Fruit fly (Drosophila melanogaster) Kc167 (cell line): ENCODE data around the gene Ir94h.

ENCODE experiments used
- Myc ChIP-seq: fragments of >200 bp; optimal IDR thresholded peaks from 2 replicates; lab custom pipeline; 2017; ENCODE audit warnings: missing external identifiers
- Sin3A ChIP-seq: fragments of >200 bp; optimal IDR thresholded peaks from 2 replicates; lab custom pipeline; 2018; ENCODE audit warnings: missing external identifiers
- h ChIP-seq: fragments of >200 bp; optimal IDR thresholded peaks from 3 replicates; lab custom pipeline; 2018; ENCODE audit warnings: missing external identifiers
- insv ChIP-seq: fragments of >200 bp; optimal IDR thresholded peaks from 3 replicates; lab custom pipeline; 2018; ENCODE audit warnings: missing external identifiers
- psq ChIP-seq: fragments of >200 bp; optimal IDR thresholded peaks from 2 replicates; lab custom pipeline; 2017; ENCODE audit warnings: missing external identifiers
- ttk ChIP-seq: sonication (Bioruptor generic); optimal IDR thresholded peaks from 2 replicates; lab custom pipeline; 2017; ENCODE audit warnings: missing external identifiers

Ir94h gene

DNA sequence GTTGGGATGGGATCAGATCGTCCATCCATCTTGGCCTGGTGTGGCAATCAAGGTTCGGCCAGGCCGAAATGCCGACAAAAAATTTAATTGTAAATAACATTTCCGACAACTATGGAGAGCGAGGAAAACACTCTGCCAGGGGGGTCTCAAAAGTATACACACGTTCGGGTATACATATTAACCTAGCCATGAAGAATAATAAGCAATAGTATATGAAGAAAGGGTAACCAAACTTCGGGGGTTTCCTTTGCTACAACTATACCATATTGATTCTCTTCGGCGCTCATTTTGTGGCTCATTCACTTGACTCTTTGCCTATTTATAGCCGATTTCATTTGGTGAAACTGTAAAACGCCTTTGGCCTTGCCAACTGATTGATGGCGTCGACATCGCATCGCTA lies 9.9 kb downstream of the Ir94h start:
- TF ChIP-seq psq (lab: Kevin White, UChicago), result no peak
- TF ChIP-seq h, result no peak
- no peak for TF ChIP-seq insv (lab: Kevin White, UChicago)
- TF ChIP-seq Myc (lab: Kevin White, UChicago), result no peak
- no peak for TF ChIP-seq ttk (lab: Kevin White, UChicago)
- no peak for TF ChIP-seq Sin3A (lab: Kevin White, UChicago)

DNA sequence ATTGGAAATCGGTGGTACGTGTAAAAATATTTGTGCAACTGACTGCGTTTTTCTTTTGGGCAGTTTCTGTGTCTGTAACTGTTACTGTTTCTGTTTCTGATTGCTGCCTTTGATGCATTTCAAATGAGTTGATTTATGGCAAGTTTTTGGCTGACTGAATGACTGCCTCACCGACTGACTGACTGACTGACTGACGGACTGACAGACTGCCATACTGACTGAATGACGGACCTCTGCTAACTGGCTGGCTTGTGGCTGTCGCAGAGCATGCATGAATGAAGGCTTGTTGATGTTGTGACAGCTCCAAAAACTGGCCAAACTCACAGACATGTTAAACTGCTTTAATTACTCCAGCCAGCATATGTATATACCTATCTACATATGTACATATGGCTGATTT lies 16.2 kb downstream of the Ir94h start:
- TF ChIP-seq Myc (lab: Kevin White, UChicago), result no peak
- no peak for TF ChIP-seq psq (lab: Kevin White, UChicago)
- TF ChIP-seq h, result no peak
- no peak for TF ChIP-seq ttk (lab: Kevin White, UChicago)
- no peak for TF ChIP-seq insv (lab: Kevin White, UChicago)
- TF ChIP-seq Sin3A (lab: Kevin White, UChicago), result no peak

DNA sequence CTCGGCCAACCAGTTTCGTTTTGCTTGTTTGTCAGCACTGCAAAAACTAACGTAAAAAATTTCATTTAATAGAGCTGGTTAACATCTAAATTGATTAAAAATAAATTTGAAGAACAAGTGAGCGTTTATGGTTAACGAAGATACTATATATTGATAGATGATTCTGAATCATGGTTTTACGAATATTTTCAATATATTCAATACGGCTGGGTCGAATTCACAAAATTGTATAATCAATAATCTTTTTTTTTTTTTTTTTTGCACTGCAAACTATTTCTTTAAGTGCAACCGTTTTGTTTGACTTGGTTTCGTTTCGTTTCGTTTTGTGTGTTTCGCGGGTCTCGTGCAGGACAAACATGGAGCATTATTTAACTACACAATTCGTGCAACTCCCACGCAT lies 17.5 kb downstream of the Ir94h start:
- TF ChIP-seq psq (lab: Kevin White, UChicago) (no peak), h (no peak), Sin3A (lab: Kevin White, UChicago) (no peak), insv (lab: Kevin White, UChicago) (no peak), ttk (lab: Kevin White, UChicago) (no peak), Myc (lab: Kevin White, UChicago) (no peak)

DNA sequence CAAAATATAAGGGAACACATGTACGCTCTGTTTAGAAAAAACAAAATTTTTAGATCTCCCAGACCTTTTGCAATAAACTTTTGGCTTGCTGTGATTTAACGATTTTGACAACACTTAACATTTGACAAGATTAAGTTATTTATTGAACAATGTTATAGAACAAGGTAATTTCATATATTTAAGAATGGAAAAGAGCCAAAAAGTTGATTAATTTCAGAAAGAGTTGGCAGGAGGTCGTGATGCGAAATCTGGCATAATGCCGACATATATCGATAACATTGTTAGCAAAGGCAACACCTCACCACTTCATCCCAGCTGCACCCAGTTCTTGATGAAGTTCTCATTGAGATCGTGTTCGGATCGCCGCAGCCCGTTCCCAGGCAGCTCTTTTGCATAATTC lies 20.1 kb downstream of the Ir94h start, which contains the start of gene CG34289:
TSS of gene CG34289 (minus strand) at position 101 of the 400 bp plus-strand sequence.
- TF ChIP-seq ttk (lab: Kevin White, UChicago), result no peak
- TF ChIP-seq Myc (lab: Kevin White, UChicago), result no peak
- TF ChIP-seq psq (lab: Kevin White, UChicago), result no peak
- TF ChIP-seq h, result no peak
- no peak for TF ChIP-seq insv (lab: Kevin White, UChicago)
- TF ChIP-seq Sin3A (lab: Kevin White, UChicago), result no peak

DNA sequence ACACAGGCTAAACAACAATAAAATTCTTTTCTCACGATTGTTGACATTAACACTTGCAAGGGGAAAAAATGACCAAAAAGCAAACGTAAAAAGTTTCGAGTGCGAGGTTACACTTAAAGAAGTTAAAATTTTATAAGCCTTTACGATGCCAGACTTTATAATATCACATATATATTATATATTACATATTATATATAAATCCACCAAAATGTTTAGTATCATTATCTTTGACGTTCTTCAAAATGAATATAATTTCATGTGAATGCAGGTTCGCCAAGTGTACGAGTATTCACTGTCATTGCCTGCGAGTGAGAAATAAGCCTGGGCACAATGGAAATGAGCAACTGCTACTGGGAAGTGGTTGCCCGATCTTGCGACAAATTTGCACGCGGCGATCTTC lies 21.0 kb downstream of the Ir94h start:
- TF ChIP-seq psq (lab: Kevin White, UChicago), result no peak
- TF ChIP-seq insv (lab: Kevin White, UChicago), result no peak
- TF ChIP-seq ttk (lab: Kevin White, UChicago), result no peak
- no peak for TF ChIP-seq Myc (lab: Kevin White, UChicago)
- TF ChIP-seq h, result no peak
- TF ChIP-seq Sin3A (lab: Kevin White, UChicago), result no peak

DNA sequence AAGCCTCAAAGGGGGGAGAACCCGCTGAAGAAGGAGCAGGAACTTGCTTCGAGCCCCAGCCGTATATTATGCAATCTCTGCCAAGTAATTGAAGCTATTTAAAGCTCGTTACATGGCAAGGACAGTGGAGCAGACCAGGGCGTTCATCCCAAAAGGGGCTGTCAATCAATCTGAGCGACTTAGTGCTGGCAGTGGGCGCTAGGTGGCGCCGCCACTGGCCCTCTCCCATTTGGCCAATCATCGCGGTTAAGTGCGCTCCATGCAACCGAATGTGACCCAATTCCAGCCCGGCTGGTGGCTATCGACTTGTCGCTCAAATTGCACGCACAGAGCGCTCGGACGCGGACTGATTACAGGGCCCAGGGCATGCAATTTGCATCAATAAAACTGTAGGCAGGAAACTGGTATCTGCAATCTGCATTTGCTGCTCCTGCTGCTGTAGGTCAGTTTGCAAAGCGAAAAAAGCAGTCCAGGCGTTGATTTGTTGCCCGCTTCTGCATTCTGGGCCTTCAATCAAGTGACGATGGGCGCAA lies 22.2 kb downstream of the Ir94h start:
- TF ChIP-seq Sin3A (lab: Kevin White, UChicago), result no peak
- no peak for TF ChIP-seq ttk (lab: Kevin White, UChicago)
- TF ChIP-seq psq (lab: Kevin White, UChicago), result no peak
- no peak for TF ChIP-seq insv (lab: Kevin White, UChicago)
- TF ChIP-seq h, result no peak

DNA sequence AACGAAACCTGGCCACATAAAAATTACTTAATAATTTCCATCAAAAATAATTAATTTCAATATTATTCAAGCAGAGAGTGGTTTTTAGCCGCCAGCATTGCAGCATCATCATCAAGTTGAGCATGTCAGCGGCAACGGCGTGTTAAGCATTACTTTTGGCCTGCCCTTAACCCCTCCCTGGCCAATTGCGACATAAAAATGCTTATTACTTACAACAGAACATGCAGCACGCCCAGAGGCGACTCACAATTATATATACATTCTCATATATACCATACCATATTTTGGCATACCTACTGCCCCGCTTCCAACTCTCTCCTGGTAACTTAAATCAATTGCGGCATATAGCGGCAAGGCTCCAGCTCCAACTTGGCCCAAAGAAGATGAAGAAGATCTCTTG lies 24.1 kb downstream of the Ir94h start:
- TF ChIP-seq psq (lab: Kevin White, UChicago), result no peak
- no peak for TF ChIP-seq insv (lab: Kevin White, UChicago)

DNA sequence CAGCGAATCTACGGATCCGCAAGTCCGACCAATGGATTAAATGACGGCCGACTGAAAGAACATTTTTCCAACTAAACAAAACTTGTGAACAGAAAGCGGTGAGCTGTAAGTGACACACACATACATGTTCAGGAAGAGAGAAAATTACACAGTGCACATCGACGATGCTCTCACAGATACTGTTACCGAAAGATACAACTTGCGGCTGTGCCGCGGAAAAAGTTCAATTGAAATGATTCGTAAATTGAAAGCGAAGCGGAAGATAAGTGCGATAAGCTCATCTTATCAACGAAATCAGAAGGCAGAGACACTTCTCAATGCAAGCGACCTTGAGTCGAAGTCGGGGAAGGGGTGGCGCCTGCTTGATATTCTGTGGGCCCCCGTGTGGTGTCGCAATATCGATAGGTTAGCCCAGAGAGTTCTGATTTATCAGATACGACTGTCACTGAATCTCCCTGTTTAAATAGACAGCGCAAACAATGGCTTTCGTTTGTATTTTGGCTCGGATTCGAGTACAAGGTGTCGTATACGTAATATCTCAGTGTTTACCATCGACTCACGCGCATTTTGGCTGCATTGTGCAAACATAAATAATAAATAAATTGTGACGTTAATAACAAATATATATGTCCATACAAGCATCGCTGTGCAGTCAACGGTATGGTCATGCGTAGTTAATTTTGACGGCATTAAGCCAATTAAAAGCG lies 32.2 kb downstream of the Ir94h start, which contains the start of gene Irk2:
TSS of gene Irk2 (minus strand) at position 51 of the 707 bp plus-strand sequence.
- TF ChIP-seq psq (lab: Kevin White, UChicago) (no peak), Sin3A (lab: Kevin White, UChicago) (no peak), h (no peak), Myc (lab: Kevin White, UChicago) (no peak), insv (lab: Kevin White, UChicago) (no peak), ttk (lab: Kevin White, UChicago) (no peak)

DNA sequence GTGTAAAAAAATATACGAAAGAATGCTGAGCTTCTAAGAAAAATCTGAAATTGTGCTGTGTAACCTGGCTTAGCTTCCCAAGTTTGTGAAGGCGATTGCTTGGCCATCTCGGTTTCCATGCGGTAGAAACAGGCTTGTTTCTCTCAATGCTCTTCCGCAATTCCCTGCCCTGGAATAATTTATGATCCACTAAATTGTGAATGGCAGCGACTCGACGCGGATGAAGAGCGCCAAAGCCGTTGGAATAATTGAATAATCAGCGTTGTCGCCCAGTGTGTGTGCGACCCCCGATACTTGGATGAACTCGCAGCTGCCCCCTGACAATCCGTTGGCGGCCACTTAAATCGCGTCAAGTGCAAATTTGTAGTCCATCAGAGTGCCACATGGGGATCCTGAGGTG lies 34.2 kb downstream of the Ir94h start, which contains the start of gene CG10177:
TSS of gene CG10177 (minus strand) at position 101 of the 400 bp plus-strand sequence.
- TF ChIP-seq insv (lab: Kevin White, UChicago) (no peak), h (no peak), ttk (lab: Kevin White, UChicago) (no peak), Sin3A (lab: Kevin White, UChicago) (no peak), psq (lab: Kevin White, UChicago) (no peak), Myc (lab: Kevin White, UChicago) (no peak)

DNA sequence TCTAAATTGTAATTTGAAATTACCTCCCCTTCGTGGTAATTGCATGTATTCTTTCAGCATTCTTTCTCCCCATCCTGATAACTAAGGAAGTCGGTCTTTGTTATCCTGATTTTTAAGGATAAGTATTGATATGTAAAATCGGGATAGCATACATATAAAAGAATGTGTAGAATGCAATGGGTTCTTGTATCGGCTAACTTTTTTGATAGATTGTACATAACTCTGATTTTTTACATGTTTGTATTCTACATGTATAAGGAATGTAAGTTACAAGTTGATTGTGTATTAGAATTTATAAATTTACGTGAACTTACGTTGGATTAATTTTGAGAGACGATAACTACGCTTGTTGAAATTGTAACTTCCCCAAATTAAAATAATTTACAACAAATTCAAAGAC lies 35.0 kb downstream of the Ir94h start:
- TF ChIP-seq psq (lab: Kevin White, UChicago) (no peak), insv (lab: Kevin White, UChicago) (no peak), Myc (lab: Kevin White, UChicago) (no peak), ttk (lab: Kevin White, UChicago) (no peak), Sin3A (lab: Kevin White, UChicago) (no peak), h (no peak)

DNA sequence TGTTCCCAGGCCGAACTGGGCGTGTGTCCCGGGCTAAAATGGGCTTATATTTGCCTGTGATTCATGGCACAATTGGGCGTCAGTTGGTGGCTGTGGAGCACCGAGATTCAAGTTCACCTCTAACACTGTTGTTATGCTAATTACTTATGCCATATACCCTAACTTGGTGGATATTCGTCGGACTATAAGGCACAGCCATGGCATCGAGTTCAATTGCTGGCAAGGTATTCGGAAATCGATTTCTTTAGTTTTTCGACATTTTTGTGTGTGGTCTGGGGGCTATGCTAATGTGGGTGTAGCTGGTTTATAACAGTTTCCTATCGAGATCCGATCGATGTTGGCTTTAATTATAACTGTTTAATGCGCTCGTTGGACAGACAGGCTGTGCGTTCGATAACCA lies 38.8 kb downstream of the Ir94h start:
- TF ChIP-seq h (no peak), ttk (lab: Kevin White, UChicago) (no peak), Sin3A (lab: Kevin White, UChicago) (no peak), Myc (lab: Kevin White, UChicago) (no peak), insv (lab: Kevin White, UChicago) (no peak), psq (lab: Kevin White, UChicago) (no peak)

DNA sequence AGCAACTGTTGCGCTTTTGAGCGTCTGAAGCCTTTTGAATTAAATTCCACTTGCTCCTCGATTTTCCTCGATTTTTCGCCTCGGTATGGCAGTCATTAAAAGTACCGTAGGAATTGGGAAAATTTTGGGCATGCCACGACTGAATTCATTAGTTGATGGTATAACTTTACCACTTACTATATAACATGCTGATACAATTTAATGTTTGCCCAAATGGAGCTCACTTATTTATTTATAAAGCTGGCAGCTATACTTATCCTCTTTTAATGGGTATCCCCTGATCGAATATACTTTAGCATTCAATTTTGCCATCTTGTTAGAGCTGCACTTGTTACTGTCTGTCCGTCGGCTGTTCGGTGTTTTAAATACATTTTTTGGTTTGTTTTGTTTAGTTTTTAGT lies 40.1 kb downstream of the Ir94h start:
- TF ChIP-seq Myc (lab: Kevin White, UChicago) (no peak), psq (lab: Kevin White, UChicago) (no peak), insv (lab: Kevin White, UChicago) (no peak), ttk (lab: Kevin White, UChicago) (no peak), h (no peak), Sin3A (lab: Kevin White, UChicago) (no peak)
